Worm (Caenorhabditis elegans) whole organism, young adult: ENCODE measurements around the gene M153.5.

Source experiments
- B0019.2 ChIP-seq: fragments of 200-800 bp; sonication (Bioruptor generic); conservative IDR thresholded peaks from 2 replicates; pipeline ENCODE4 v1.3.6; 2022; ENCODE audit warnings: missing genetic modification reagents, missing genetic modification characterization, missing compliant biosample characterization
- B0336.3 ChIP-seq: fragments of 200-800 bp; sonication (Bioruptor generic); IDR thresholded peaks from 2 replicates; pipeline ENCODE4 v1.3.6; 2022; ENCODE audit warnings: missing genetic modification characterization, missing compliant biosample characterization
- C17E4.6 ChIP-seq: fragments of 200-800 bp; sonication (Bioruptor generic); IDR thresholded peaks from 2 replicates; pipeline ENCODE4 v1.3.6; 2022; ENCODE audit warnings: missing genetic modification reagents, missing genetic modification characterization, missing compliant biosample characterization
- F22D6.2 ChIP-seq: sonication (generic microtip); optimal IDR thresholded peaks from 2 replicates; lab custom pipeline; 2016; ENCODE audit warnings: mild to moderate bottlenecking, missing genetic modification characterization, missing compliant biosample characterization
- F39B2.1 ChIP-seq: fragments of 200-800 bp; sonication (Bioruptor generic); IDR thresholded peaks from 2 replicates; pipeline ENCODE4 v1.3.6; 2022; ENCODE audit warnings: missing genetic modification reagents, missing genetic modification characterization, missing compliant biosample characterization
- F57A8.1 ChIP-seq: fragments of 200-800 bp; sonication (Bioruptor generic); optimal IDR thresholded peaks from 2 replicates; lab custom pipeline; 2018; ENCODE audit warnings: mild to moderate bottlenecking, missing genetic modification characterization, moderate library complexity, missing compliant biosample characterization
- F57C9.4 ChIP-seq: sonication (generic microtip); optimal IDR thresholded peaks from 2 replicates; lab custom pipeline; 2017; ENCODE audit warnings: mild to moderate bottlenecking, missing genetic modification characterization, missing compliant biosample characterization
- K11D2.4 ChIP-seq: fragments of 200-800 bp; sonication (Bioruptor generic); IDR thresholded peaks from 2 replicates; pipeline ENCODE4 v1.3.6; 2022; ENCODE audit warnings: missing genetic modification reagents, missing genetic modification characterization, missing compliant biosample characterization
- T26A5.8 ChIP-seq: sonication (generic microtip); optimal IDR thresholded peaks from 2 replicates; lab custom pipeline; 2016; ENCODE audit warnings: missing genetic modification characterization, missing compliant biosample characterization
- Y53G8AR.9 ChIP-seq: fragments of 200-800 bp; sonication (Bioruptor generic); conservative IDR thresholded peaks from 2 replicates; pipeline ENCODE4 v1.3.6; 2022; ENCODE audit warnings: missing genetic modification reagents, missing genetic modification characterization, missing compliant biosample characterization
- Y95B8A.8 ChIP-seq: fragments of 200-800 bp; sonication (Bioruptor generic); IDR thresholded peaks from 2 replicates; pipeline ENCODE4 v1.3.6; 2022; ENCODE audit warnings: missing genetic modification reagents, missing genetic modification characterization, missing compliant biosample characterization
- ZK185.1 ChIP-seq: sonication (generic microtip); optimal IDR thresholded peaks from 2 replicates; lab custom pipeline; 2016; ENCODE audit warnings: mild to moderate bottlenecking, missing genetic modification characterization, missing compliant biosample characterization; ENCODE audit not compliant: poor library complexity, severe bottlenecking
- attf-5 ChIP-seq: fragments of 200-800 bp; sonication (Bioruptor generic); optimal IDR thresholded peaks from 2 replicates; lab custom pipeline; 2018; ENCODE audit warnings: mild to moderate bottlenecking, missing genetic modification characterization, missing compliant biosample characterization
- attf-6 ChIP-seq: fragments of 200-800 bp; sonication (Bioruptor generic); IDR thresholded peaks from 2 replicates; pipeline ENCODE4 v1.3.6; 2022; ENCODE audit warnings: missing genetic modification reagents, missing genetic modification characterization, missing compliant biosample characterization
- bed-2 ChIP-seq: fragments of 200-800 bp; sonication (Bioruptor generic); IDR thresholded peaks from 2 replicates; pipeline ENCODE4 v1.3.6; 2022; ENCODE audit warnings: missing genetic modification reagents, missing genetic modification characterization, missing compliant biosample characterization
- ccch-3 ChIP-seq: fragments of 200-800 bp; sonication (Bioruptor generic); optimal IDR thresholded peaks from 2 replicates; lab custom pipeline; 2018; ENCODE audit warnings: mild to moderate bottlenecking, missing genetic modification characterization, missing compliant biosample characterization
- ceh-40 ChIP-seq: fragments of 200-800 bp; sonication (Bioruptor generic); IDR thresholded peaks from 2 replicates; pipeline ENCODE4 v1.3.6; 2022; ENCODE audit warnings: missing genetic modification characterization, missing compliant biosample characterization
- ceh-91 ChIP-seq: fragments of 200-800 bp; sonication (Bioruptor generic); IDR thresholded peaks from 2 replicates; pipeline ENCODE4 v1.3.6; 2022; ENCODE audit warnings: missing genetic modification reagents, missing genetic modification characterization, missing compliant biosample characterization
- dpff-1 ChIP-seq: sonication (generic microtip); optimal IDR thresholded peaks from 2 replicates; lab custom pipeline; 2017; ENCODE audit warnings: mild to moderate bottlenecking, missing genetic modification characterization, missing compliant biosample characterization
- egl-18 ChIP-seq: fragments of 200-800 bp; sonication (Bioruptor generic); IDR thresholded peaks from 2 replicates; pipeline ENCODE4 v1.3.6; 2022; ENCODE audit warnings: missing genetic modification reagents, missing genetic modification characterization, missing compliant biosample characterization
- egrh-3 ChIP-seq: fragments of 200-800 bp; sonication (Bioruptor generic); IDR thresholded peaks from 2 replicates; pipeline ENCODE4 v1.3.6; 2022; ENCODE audit warnings: missing genetic modification reagents, missing genetic modification characterization, missing compliant biosample characterization
- ekl-4 ChIP-seq: fragments of 200-800 bp; sonication (Bioruptor generic); IDR thresholded peaks from 2 replicates; pipeline ENCODE4 v1.3.6; 2022; ENCODE audit warnings: missing genetic modification reagents, missing genetic modification characterization, missing compliant biosample characterization
- him-1 ChIP-seq: sonication (generic microtip); optimal IDR thresholded peaks from 2 replicates; lab custom pipeline; 2016; ENCODE audit warnings: missing genotype, missing genetic modification reagents, missing genetic modification characterization, missing compliant biosample characterization
- let-526 ChIP-seq: fragments of 200-800 bp; sonication (Bioruptor generic); IDR thresholded peaks from 2 replicates; pipeline ENCODE4 v1.3.6; 2022; ENCODE audit warnings: missing genetic modification reagents, missing genetic modification characterization, missing compliant biosample characterization
- madf-6 ChIP-seq: fragments of 200-800 bp; sonication (Bioruptor generic); IDR thresholded peaks from 2 replicates; pipeline ENCODE4 v1.3.6; 2022; ENCODE audit warnings: missing genetic modification reagents, missing genetic modification characterization, missing compliant biosample characterization
- nfya-2 ChIP-seq: fragments of 200-800 bp; sonication (Bioruptor generic); IDR thresholded peaks from 2 replicates; pipeline ENCODE4 v1.3.6; 2022; ENCODE audit warnings: missing genetic modification reagents, missing genetic modification characterization, missing compliant biosample characterization
- nhr-179 ChIP-seq: sonication (generic microtip); optimal IDR thresholded peaks from 2 replicates; lab custom pipeline; 2016; ENCODE audit warnings: mild to moderate bottlenecking, missing genetic modification characterization, missing compliant biosample characterization
- nhr-27 ChIP-seq: fragments of 200-800 bp; sonication (Bioruptor generic); optimal IDR thresholded peaks from 2 replicates; lab custom pipeline; 2018; ENCODE audit warnings: mild to moderate bottlenecking, missing genetic modification characterization, moderate library complexity, missing compliant biosample characterization
- nhr-80 ChIP-seq: sonication (generic microtip); optimal IDR thresholded peaks from 2 replicates; lab custom pipeline; 2016; ENCODE audit warnings: missing genetic modification characterization, missing compliant biosample characterization
- pbrm-1 ChIP-seq: fragments of 200-800 bp; sonication (Bioruptor generic); IDR thresholded peaks from 2 replicates; pipeline ENCODE4 v1.3.6; 2022; ENCODE audit warnings: missing genetic modification reagents, missing genetic modification characterization, missing compliant biosample characterization
- rec-8 ChIP-seq, 2 experiments: sonication (generic microtip); optimal IDR thresholded peaks; 2 replicates each; lab custom pipeline; 2016; ENCODE audit warnings: mild to moderate bottlenecking in 2 of 2, missing genetic modification characterization in 2 of 2, missing genetic modification reagents in 2 of 2, missing genotype in 2 of 2, missing biosample characterization in 1 of 2, missing compliant biosample characterization in 1 of 2, moderate library complexity in 1 of 2
- rpc-1 ChIP-seq, 2 experiments: fragments of 150-350 bp in 1 of 2; sonication (generic microtip) in 1 of 2; optimal IDR thresholded peaks; 2 replicates each; lab custom pipeline; 2014 to 2018; ENCODE audit warnings: missing biosample characterization in 1 of 2, missing genetic modification characterization in 1 of 2, missing genetic modification reagents in 1 of 2, missing genotype in 1 of 2
- snpc-3.4 ChIP-seq: sonication (generic microtip); optimal IDR thresholded peaks from 2 replicates; lab custom pipeline; 2017; ENCODE audit warnings: missing genetic modification characterization, mild to moderate bottlenecking, missing compliant biosample characterization, antibody characterized with exemption, moderate library complexity, missing genotype, missing genetic modification reagents
- tbp1 ChIP-seq: fragments of 200-800 bp; sonication (Bioruptor generic); optimal IDR thresholded peaks from 2 replicates; lab custom pipeline; 2018; ENCODE audit warnings: mild to moderate bottlenecking, missing genetic modification characterization, missing compliant biosample characterization
- ztf-22 ChIP-seq: fragments of 200-800 bp; sonication (Bioruptor generic); optimal IDR thresholded peaks from 2 replicates; lab custom pipeline; 2018; ENCODE audit warnings: mild to moderate bottlenecking, missing genetic modification characterization, moderate library complexity, missing compliant biosample characterization
- ztf-26 ChIP-seq: sonication (generic microtip); optimal IDR thresholded peaks from 2 replicates; lab custom pipeline; 2017; ENCODE audit warnings: missing genetic modification characterization, missing compliant biosample characterization
- ztf-6 ChIP-seq: fragments of 200-800 bp; sonication (Bioruptor generic); IDR thresholded peaks from 2 replicates; pipeline ENCODE4 v1.3.6; 2022; ENCODE audit warnings: missing genetic modification reagents, missing genetic modification characterization, missing compliant biosample characterization

Gene M153.5

ce11 chrX:12154055-12154898, 10.5 kb downstream of the M153.5 start, which contains the start of gene mfsd-11:
Gene mfsd-11 (minus strand): TSS chrX:12154105.
- no peak for TF ChIP-seq ceh-40
- TF ChIP-seq snpc-3.4 (tag; lab: Kevin White, UChicago): no peak
- TF ChIP-seq ztf-6 (GFP tag; lab: Robert Waterston, UW): no peak
- no peak for TF ChIP-seq attf-5 (GFP tag; lab: Kevin White, UChicago)
- no peak for TF ChIP-seq B0336.3
- no peak for TF ChIP-seq madf-6 (GFP tag; lab: Robert Waterston, UW)
- TF ChIP-seq ztf-26: no peak
- TF ChIP-seq nhr-80 (tag; lab: Kevin White, UChicago): peak; percentile 9

ce11 chrX:12158641-12159040, 14.8 kb downstream of the M153.5 start:
- TF ChIP-seq B0019.2 (GFP tag; lab: Robert Waterston, UW): no peak
- no peak for TF ChIP-seq madf-6 (GFP tag; lab: Robert Waterston, UW)
- no peak for TF ChIP-seq nhr-27 (tag; lab: Kevin White, UChicago)
- no peak for TF ChIP-seq F57C9.4
- no peak for TF ChIP-seq tbp1 (GFP tag; lab: Kevin White, UChicago)
- TF ChIP-seq pbrm-1 (GFP tag; lab: Robert Waterston, UW): no peak
- no peak for TF ChIP-seq Y95B8A.8 (GFP tag; lab: Robert Waterston, UW)
- no peak for TF ChIP-seq B0336.3
- no peak for TF ChIP-seq F22D6.2 (tag; lab: Kevin White, UChicago)
- TF ChIP-seq attf-6: no peak

ce11 chrX:12160002-12160690, 16.4 kb downstream of the M153.5 start, which contains the start of gene F57G12.2:
Gene F57G12.2 (minus strand): TSS chrX:12160052.
- TF ChIP-seq rec-8 (tag; optimal IDR thresholded peaks at IDR 0.05; lab: Kevin White, UChicago) (no peak), C17E4.6 (GFP tag; lab: Robert Waterston, UW) (no peak), dpff-1 (tag; lab: Kevin White, UChicago) (no peak), ceh-91 (GFP tag; lab: Robert Waterston, UW) (no peak), ZK185.1 (tag; lab: Kevin White, UChicago) (no peak), egrh-3 (GFP tag; lab: Robert Waterston, UW) (no peak), Y53G8AR.9 (no peak), ztf-22 (GFP tag; lab: Kevin White, UChicago) (no peak), nfya-2 (GFP tag; lab: Robert Waterston, UW) (no peak), F57A8.1 (GFP tag; lab: Kevin White, UChicago) (no peak), let-526 (no peak), bed-2 (GFP tag; lab: Robert Waterston, UW) (no peak), T26A5.8 (tag; lab: Kevin White, UChicago) (no peak), nhr-179 (tag; lab: Kevin White, UChicago) (no peak), rpc-1 (optimal IDR thresholded peaks at IDR 0.05; lab: Kevin White, UChicago) (no peak), rpc-1 (tag; optimal IDR thresholded peaks at IDR 0.05; lab: Kevin White, UChicago) (no peak)

ce11 chrX:12162659-12163058, 18.9 kb downstream of the M153.5 start:
- TF ChIP-seq him-1 (no peak), dpff-1 (tag; lab: Kevin White, UChicago) (no peak), F39B2.1 (GFP tag; lab: Robert Waterston, UW) (no peak), K11D2.4 (GFP tag; lab: Robert Waterston, UW) (no peak), F22D6.2 (tag; lab: Kevin White, UChicago) (no peak), ccch-3 (GFP tag; lab: Kevin White, UChicago) (no peak), ekl-4 (GFP tag; lab: Robert Waterston, UW) (no peak), egl-18 (GFP tag; lab: Robert Waterston, UW) (no peak)
